Fruit fly (Drosophila melanogaster) whole organism, embryonic: ENCODE measurements around the gene GNBP1.

Source experiments
- BEAF-32 ChIP-seq: fragments of 200-800 bp; sonication (Bioruptor generic); optimal IDR thresholded peaks from 3 replicates; lab custom pipeline; 2017; ENCODE audit warnings: missing biosample characterization, missing genetic modification characterization, mild to moderate bottlenecking, moderate library complexity, missing genetic modification reagents
- CG12071 ChIP-seq: fragments of 200-800 bp; sonication (Bioruptor generic); optimal IDR thresholded peaks from 3 replicates; lab custom pipeline; 2018; ENCODE audit warnings: missing biosample characterization, mild to moderate bottlenecking, missing genetic modification characterization
- CG13424 ChIP-seq: fragments of 200-800 bp; sonication (Bioruptor generic); optimal IDR thresholded peaks from 2 replicates; lab custom pipeline; 2019; ENCODE audit warnings: missing biosample characterization, mild to moderate bottlenecking, missing genetic modification characterization, moderate library complexity
- CG13775 ChIP-seq: fragments of 200-800 bp; sonication (Bioruptor generic); optimal IDR thresholded peaks from 3 replicates; lab custom pipeline; 2017; ENCODE audit warnings: missing biosample characterization, mild to moderate bottlenecking, missing genetic modification characterization
- CG14050 ChIP-seq: fragments of 200-800 bp; sonication (Bioruptor generic); IDR thresholded peaks from 3 replicates; pipeline ENCODE4 v1.3.6; 2022; ENCODE audit warnings: missing biosample characterization, missing genetic modification characterization
- CG16863 ChIP-seq: fragments of 200-800 bp; sonication (Bioruptor generic); optimal IDR thresholded peaks from 3 replicates; lab custom pipeline; 2016; ENCODE audit warnings: missing biosample characterization, missing genetic modification characterization
- CG17385 ChIP-seq: fragments of 200-800 bp; sonication (Bioruptor generic); optimal IDR thresholded peaks from 3 replicates; lab custom pipeline; 2018; ENCODE audit warnings: missing biosample characterization, mild to moderate bottlenecking, missing genetic modification characterization
- CG17568 ChIP-seq: fragments of 200-800 bp; sonication (Bioruptor generic); optimal IDR thresholded peaks from 2 replicates; lab custom pipeline; 2018; ENCODE audit warnings: missing biosample characterization, mild to moderate bottlenecking, missing genetic modification characterization, moderate library complexity
- CG18262 ChIP-seq: fragments of 200-800 bp; optimal IDR thresholded peaks from 3 replicates; lab custom pipeline; 2019; ENCODE audit warnings: missing biosample characterization, mild to moderate bottlenecking, missing genetic modification characterization, moderate library complexity
- CG18476 ChIP-seq: fragments of 200-800 bp; sonication (Bioruptor generic); optimal IDR thresholded peaks from 2 replicates; lab custom pipeline; 2016; ENCODE audit warnings: missing biosample characterization, mild to moderate bottlenecking, missing genetic modification characterization
- CG30403 ChIP-seq: fragments of 200-800 bp; sonication (Bioruptor generic); optimal IDR thresholded peaks from 3 replicates; lab custom pipeline; 2016; ENCODE audit warnings: missing biosample characterization, missing genetic modification characterization
- CG3065 ChIP-seq: fragments of 200-800 bp; sonication (Bioruptor generic); optimal IDR thresholded peaks from 2 replicates; lab custom pipeline; 2016; ENCODE audit warnings: missing biosample characterization, missing genetic modification characterization
- CG31441 ChIP-seq: fragments of 200-800 bp; sonication (Bioruptor generic); IDR thresholded peaks from 2 replicates; pipeline ENCODE4 v1.3.6; 2022; ENCODE audit warnings: missing biosample characterization, missing genetic modification characterization
- CG33557 ChIP-seq: fragments of 200-800 bp; sonication (Bioruptor generic); optimal IDR thresholded peaks from 2 replicates; lab custom pipeline; 2019; ENCODE audit warnings: missing biosample characterization, mild to moderate bottlenecking, missing genetic modification characterization, moderate library complexity
- CG4282 ChIP-seq: fragments of 200-800 bp; sonication (Bioruptor generic); optimal IDR thresholded peaks from 2 replicates; lab custom pipeline; 2016; ENCODE audit warnings: missing biosample characterization, missing genetic modification characterization
- CG6683 ChIP-seq: fragments of 200-800 bp; sonication (Bioruptor generic); optimal IDR thresholded peaks from 2 replicates; lab custom pipeline; 2017; ENCODE audit warnings: missing biosample characterization, mild to moderate bottlenecking, missing genetic modification characterization, missing genetic modification reagents
- CG7271 ChIP-seq: fragments of 200-800 bp; sonication (Bioruptor generic); optimal IDR thresholded peaks from 2 replicates; lab custom pipeline; 2018; ENCODE audit warnings: missing biosample characterization, mild to moderate bottlenecking, missing genetic modification characterization, moderate library complexity
- CG8765 ChIP-seq: fragments of 200-800 bp; sonication (Bioruptor generic); IDR thresholded peaks from 2 replicates; pipeline ENCODE4 v1.3.6; 2022; ENCODE audit warnings: missing biosample characterization, missing genetic modification characterization
- CG8944 ChIP-seq: fragments of 200-800 bp; sonication (Bioruptor generic); optimal IDR thresholded peaks from 3 replicates; lab custom pipeline; 2016; ENCODE audit warnings: missing biosample characterization, missing genetic modification characterization
- CG9609 ChIP-seq: fragments of 200-800 bp; sonication (Bioruptor generic); optimal IDR thresholded peaks from 3 replicates; lab custom pipeline; 2016; ENCODE audit warnings: missing biosample characterization, missing genetic modification characterization
- CG9932 ChIP-seq: fragments of 200-800 bp; sonication (Bioruptor generic); IDR thresholded peaks from 2 replicates; pipeline ENCODE4 v1.3.6; 2022; ENCODE audit warnings: missing biosample characterization, missing genetic modification characterization
- Deaf1 ChIP-seq: fragments of 200-800 bp; optimal IDR thresholded peaks from 3 replicates; lab custom pipeline; 2019; ENCODE audit warnings: missing biosample characterization, mild to moderate bottlenecking, missing genetic modification characterization, moderate library complexity
- Dip2 ChIP-seq: fragments of 200-800 bp; sonication (Bioruptor generic); IDR thresholded peaks from 2 replicates; pipeline ENCODE4 v1.3.6; 2022; ENCODE audit warnings: missing biosample characterization, missing genetic modification characterization
- Dp ChIP-seq: fragments of 200-800 bp; sonication (Bioruptor generic); optimal IDR thresholded peaks from 2 replicates; lab custom pipeline; 2018; ENCODE audit warnings: missing biosample characterization, mild to moderate bottlenecking, missing genetic modification characterization, moderate library complexity
- Fer1 ChIP-seq: fragments of 200-800 bp; sonication (Bioruptor generic); optimal IDR thresholded peaks from 2 replicates; lab custom pipeline; 2017; ENCODE audit warnings: missing biosample characterization, mild to moderate bottlenecking, missing genetic modification characterization
- Gsc ChIP-seq: fragments of 200-800 bp; sonication (Bioruptor generic); IDR thresholded peaks from 2 replicates; pipeline ENCODE4 v1.3.6; 2022; ENCODE audit warnings: missing biosample characterization, missing genetic modification characterization
- Ravus ChIP-seq: fragments of 200-800 bp; sonication (Bioruptor generic); IDR thresholded peaks from 2 replicates; pipeline ENCODE4 v1.3.6; 2022; ENCODE audit warnings: missing biosample characterization, missing genetic modification characterization
- Rfx ChIP-seq: fragments of 200-800 bp; sonication (Bioruptor generic); IDR thresholded peaks from 2 replicates; pipeline ENCODE4 v1.3.6; 2022; ENCODE audit warnings: missing biosample characterization, missing genetic modification characterization
- Usf ChIP-seq: fragments of 200-800 bp; sonication (Bioruptor generic); optimal IDR thresholded peaks from 2 replicates; lab custom pipeline; 2017; ENCODE audit warnings: missing genotype, missing biosample characterization, missing genetic modification characterization
- ara ChIP-seq: fragments of 200-800 bp; sonication (Bioruptor generic); IDR thresholded peaks from 2 replicates; pipeline ENCODE4 v1.3.6; 2022; ENCODE audit warnings: missing biosample characterization, missing genetic modification characterization
- cato ChIP-seq: fragments of 200-800 bp; sonication (Bioruptor generic); optimal IDR thresholded peaks from 2 replicates; lab custom pipeline; 2016; ENCODE audit warnings: missing biosample characterization, missing genetic modification characterization, borderline replicate concordance
- chif ChIP-seq, 2 experiments: fragments of 200-800 bp; sonication (Bioruptor generic); optimal IDR thresholded peaks; 3 replicates each; lab custom pipeline; 2016; ENCODE audit warnings: missing biosample characterization in 2 of 2, missing genetic modification characterization in 2 of 2
- chinmo ChIP-seq: fragments of 200-800 bp; sonication (Bioruptor generic); IDR thresholded peaks from 4 replicates; pipeline ENCODE4 v1.3.6; 2022; ENCODE audit warnings: missing biosample characterization, missing genetic modification characterization; ENCODE audit not compliant: partially characterized antibody
- cwo ChIP-seq: fragments of 200-800 bp; sonication (Bioruptor generic); optimal IDR thresholded peaks from 3 replicates; lab custom pipeline; 2017; ENCODE audit warnings: missing biosample characterization, missing genetic modification characterization, mild to moderate bottlenecking, moderate library complexity, missing genetic modification reagents
- eve ChIP-seq, 2 experiments: fragments of >200 bp; optimal IDR thresholded peaks; 2 replicates each; lab custom pipeline; 2017; ENCODE audit warnings: missing biosample characterization in 2 of 2, missing genetic modification characterization in 2 of 2
- fru ChIP-seq: fragments of >200 bp; optimal IDR thresholded peaks from 2 replicates; lab custom pipeline; 2017
- ind ChIP-seq: fragments of 200-800 bp; sonication (Bioruptor generic); optimal IDR thresholded peaks from 3 replicates; lab custom pipeline; 2016; ENCODE audit warnings: missing biosample characterization, missing genetic modification characterization
- mam ChIP-seq: fragments of 200-800 bp; sonication (Bioruptor generic); optimal IDR thresholded peaks from 3 replicates; lab custom pipeline; 2016; ENCODE audit warnings: missing biosample characterization, missing genetic modification characterization
- onecut ChIP-seq: fragments of 200-800 bp; sonication (Bioruptor generic); IDR thresholded peaks from 2 replicates; pipeline ENCODE4 v1.3.6; 2022; ENCODE audit warnings: missing biosample characterization, missing genetic modification characterization
- pb ChIP-seq: fragments of 200-800 bp; sonication (Bioruptor generic); optimal IDR thresholded peaks from 3 replicates; lab custom pipeline; 2016; ENCODE audit warnings: missing biosample characterization, missing genetic modification characterization
- prd ChIP-seq, 3 experiments: fragments of >200 bp in 2 of 3; fragments of 200-800 bp in 1 of 3; sonication (Bioruptor generic) in 1 of 3; optimal IDR thresholded peaks in 2 of 3; IDR thresholded peaks in 1 of 3; 2 replicates in 2 of 3; 3 replicates in 1 of 3; pipeline versions ENCODE4 v1.3.6 to Lab custom; 2017 to 2022; ENCODE audit warnings: missing biosample characterization in 1 of 3, missing genetic modification characterization in 1 of 3
- pros ChIP-seq: fragments of 200-800 bp; sonication (Bioruptor generic); optimal IDR thresholded peaks from 3 replicates; lab custom pipeline; 2019; ENCODE audit warnings: missing biosample characterization, mild to moderate bottlenecking, missing genetic modification characterization, moderate library complexity
- row ChIP-seq: fragments of 200-800 bp; sonication (Bioruptor generic); IDR thresholded peaks from 3 replicates; pipeline ENCODE4 v1.3.6; 2022; ENCODE audit warnings: missing biosample characterization, missing genetic modification characterization
- so ChIP-seq: fragments of 200-800 bp; sonication (Bioruptor generic); IDR thresholded peaks from 3 replicates; pipeline ENCODE4 v1.3.6; 2022; ENCODE audit warnings: missing biosample characterization, missing genetic modification characterization
- tin ChIP-seq: fragments of 200-800 bp; sonication (Bioruptor generic); optimal IDR thresholded peaks from 3 replicates; lab custom pipeline; 2016; ENCODE audit warnings: missing biosample characterization, missing genetic modification characterization
- trem ChIP-seq: fragments of 200-800 bp; optimal IDR thresholded peaks from 3 replicates; lab custom pipeline; 2019; ENCODE audit warnings: missing biosample characterization, mild to moderate bottlenecking, missing genetic modification characterization, moderate library complexity
- trh ChIP-seq: fragments of 200-800 bp; sonication (Bioruptor generic); optimal IDR thresholded peaks from 2 replicates; lab custom pipeline; 2016; ENCODE audit warnings: missing biosample characterization, missing genetic modification characterization
- twi ChIP-seq: fragments of 200-800 bp; optimal IDR thresholded peaks from 2 replicates; lab custom pipeline; 2019; ENCODE audit warnings: missing biosample characterization, mild to moderate bottlenecking, missing genetic modification characterization, moderate library complexity

Gene GNBP1

DNA sequence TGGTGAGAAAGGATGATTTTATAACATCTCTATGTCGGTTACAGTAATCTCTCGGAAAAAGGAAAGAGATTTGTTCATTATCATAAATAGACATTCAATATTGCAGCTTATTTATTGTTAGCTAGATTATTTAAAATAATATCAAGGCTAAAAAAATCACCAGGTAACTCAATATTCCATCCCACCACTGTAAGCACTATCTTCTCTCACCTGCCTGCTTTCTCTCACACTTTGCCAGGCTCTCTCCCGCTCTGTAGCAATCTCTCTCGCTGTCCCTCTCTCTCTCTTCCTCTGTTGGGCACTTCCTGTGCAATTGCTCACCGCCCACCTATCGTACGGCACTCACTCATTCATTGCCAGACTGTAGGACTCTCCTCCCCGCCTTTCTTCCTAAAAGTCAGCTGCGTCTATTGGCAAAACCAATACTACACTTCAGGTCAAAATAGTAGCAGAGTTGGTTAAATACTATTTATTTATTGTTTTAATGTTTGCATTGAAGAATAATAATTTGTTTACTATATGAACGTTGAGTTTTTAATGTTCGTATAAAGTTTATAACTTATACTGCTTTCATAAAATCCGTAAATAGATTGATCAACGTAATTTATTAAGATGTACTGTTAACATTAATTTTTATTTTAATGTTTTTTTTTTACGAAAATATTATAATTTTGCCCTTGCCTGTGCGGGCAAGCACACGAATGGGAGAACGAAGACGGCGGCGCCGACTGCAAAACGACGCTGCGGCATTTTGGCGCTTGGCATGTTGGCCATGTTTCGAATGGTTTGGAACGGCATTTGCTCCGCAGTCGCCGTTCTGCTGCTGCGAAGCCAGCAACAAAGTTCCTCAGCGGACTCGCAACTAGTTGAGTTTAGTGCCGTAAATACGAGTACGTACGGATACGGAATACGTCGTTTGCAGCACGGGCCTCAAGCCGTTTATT lies 34.7 kb upstream of the GNBP1 start (continued):
- TF ChIP-seq cato (GFP tag; lab: Kevin White, UChicago), result peak; percentile 74
- peak; percentile 91 for TF ChIP-seq CG16863 (GFP tag; lab: Kevin White, UChicago)
- TF ChIP-seq Dip2 (GFP tag; lab: Robert Waterston, UW), result peak; percentile 64; the same call in 1 of the 2 replicates
- TF ChIP-seq eve (GFP tag; optimal IDR thresholded peaks at IDR 0.05; lab: Kevin White, UChicago), result peak in 1 of 2 experiments; percentile 92
- peak; percentile 76 for TF ChIP-seq CG18476
- peak; percentile 92 for TF ChIP-seq ind (GFP tag; lab: Kevin White, UChicago)
- TF ChIP-seq CG13424, result peak; percentile 96
- TF ChIP-seq CG33557 (GFP tag; lab: Kevin White, UChicago), result peak; percentile 27
- TF ChIP-seq mam, result peak; percentile 98
- TF ChIP-seq Gsc (GFP tag; lab: Robert Waterston, UW), result no peak
- TF ChIP-seq CG18262 (tag; lab: Kevin White, UChicago), result peak; percentile 71
- TF ChIP-seq Deaf1 (tag; lab: Kevin White, UChicago), result peak; percentile 85
- peak; percentile 91 for TF ChIP-seq tin (GFP tag; lab: Kevin White, UChicago)
- peak; percentile 44 for TF ChIP-seq pros (GFP tag; lab: Kevin White, UChicago)
- TF ChIP-seq Fer1 (GFP tag; lab: Kevin White, UChicago), result peak; percentile 97
- peak; percentile 99 for TF ChIP-seq Rfx (GFP tag; lab: Robert Waterston, UW)
- TF ChIP-seq trem (tag; lab: Kevin White, UChicago), result peak; percentile 23
- peak; percentile 67 for TF ChIP-seq Usf (GFP tag; lab: Kevin White, UChicago)
- TF ChIP-seq twi (tag; lab: Kevin White, UChicago), result peak; percentile 44
- TF ChIP-seq CG7271 (tag; lab: Kevin White, UChicago), result no peak
- TF ChIP-seq Ravus (GFP tag; lab: Robert Waterston, UW), result peak; percentile 94
- peak; percentile 95 for TF ChIP-seq CG14050 (GFP tag; lab: Robert Waterston, UW)
- peak; percentile 47 for TF ChIP-seq CG3065 (GFP tag; lab: Kevin White, UChicago)
- no peak for TF ChIP-seq prd (optimal IDR thresholded peaks at IDR 0.05; lab: Kevin White, UChicago)
- TF ChIP-seq prd (GFP tag; IDR thresholded peaks at IDR 0.05; lab: Robert Waterston, UW), result peak; percentile 98
- peak; percentile 80 for TF ChIP-seq pb (GFP tag; lab: Kevin White, UChicago)
- TF ChIP-seq cwo (GFP tag; lab: Kevin White, UChicago), result peak; percentile 90
- TF ChIP-seq CG30403 (GFP tag; lab: Kevin White, UChicago), result peak; percentile 90
- TF ChIP-seq CG8765 (GFP tag; lab: Robert Waterston, UW), result peak; percentile 95
- TF ChIP-seq so (GFP tag; lab: Robert Waterston, UW), result peak; percentile 95
- no peak for TF ChIP-seq BEAF-32
- peak; percentile 99 for TF ChIP-seq CG9932 (GFP tag; lab: Robert Waterston, UW)
- TF ChIP-seq CG12071 (GFP tag; lab: Kevin White, UChicago), result peak; percentile 88
- peak; percentile 86 for TF ChIP-seq CG13775 (GFP tag; lab: Kevin White, UChicago)
- peak; percentile 95 for TF ChIP-seq ara (GFP tag; lab: Robert Waterston, UW)
- TF ChIP-seq trh (GFP tag; lab: Kevin White, UChicago), result peak; percentile 63
- no peak for TF ChIP-seq chinmo (GFP tag; lab: Robert Waterston, UW)
- peak; percentile 0 for TF ChIP-seq Dp (GFP tag; lab: Kevin White, UChicago)
- TF ChIP-seq row, result peak; percentile 98
- peak; percentile 83 for TF ChIP-seq onecut
- TF ChIP-seq CG9609 (GFP tag; lab: Kevin White, UChicago), result peak; percentile 92
- TF ChIP-seq CG17568 (GFP tag; lab: Kevin White, UChicago), result peak; percentile 77
- TF ChIP-seq CG4282, result peak; percentile 74
- peak; percentile 84 for TF ChIP-seq CG17385 (GFP tag; lab: Kevin White, UChicago)
- peak; percentile 97 for TF ChIP-seq CG31441 (GFP tag; lab: Robert Waterston, UW)
- TF ChIP-seq chif (GFP tag; optimal IDR thresholded peaks at IDR 0.05; lab: Kevin White, UChicago), result peak; percentile 91 to 94
- TF ChIP-seq CG6683 (GFP tag; lab: Kevin White, UChicago), result peak; percentile 88
- TF ChIP-seq fru (lab: Kevin White, UChicago), result no peak
- peak; percentile 91 for TF ChIP-seq CG8944 (GFP tag; lab: Kevin White, UChicago)
